Fruit fly (Drosophila melanogaster): ENCODE measurements around the gene CG5412.

DNA sequence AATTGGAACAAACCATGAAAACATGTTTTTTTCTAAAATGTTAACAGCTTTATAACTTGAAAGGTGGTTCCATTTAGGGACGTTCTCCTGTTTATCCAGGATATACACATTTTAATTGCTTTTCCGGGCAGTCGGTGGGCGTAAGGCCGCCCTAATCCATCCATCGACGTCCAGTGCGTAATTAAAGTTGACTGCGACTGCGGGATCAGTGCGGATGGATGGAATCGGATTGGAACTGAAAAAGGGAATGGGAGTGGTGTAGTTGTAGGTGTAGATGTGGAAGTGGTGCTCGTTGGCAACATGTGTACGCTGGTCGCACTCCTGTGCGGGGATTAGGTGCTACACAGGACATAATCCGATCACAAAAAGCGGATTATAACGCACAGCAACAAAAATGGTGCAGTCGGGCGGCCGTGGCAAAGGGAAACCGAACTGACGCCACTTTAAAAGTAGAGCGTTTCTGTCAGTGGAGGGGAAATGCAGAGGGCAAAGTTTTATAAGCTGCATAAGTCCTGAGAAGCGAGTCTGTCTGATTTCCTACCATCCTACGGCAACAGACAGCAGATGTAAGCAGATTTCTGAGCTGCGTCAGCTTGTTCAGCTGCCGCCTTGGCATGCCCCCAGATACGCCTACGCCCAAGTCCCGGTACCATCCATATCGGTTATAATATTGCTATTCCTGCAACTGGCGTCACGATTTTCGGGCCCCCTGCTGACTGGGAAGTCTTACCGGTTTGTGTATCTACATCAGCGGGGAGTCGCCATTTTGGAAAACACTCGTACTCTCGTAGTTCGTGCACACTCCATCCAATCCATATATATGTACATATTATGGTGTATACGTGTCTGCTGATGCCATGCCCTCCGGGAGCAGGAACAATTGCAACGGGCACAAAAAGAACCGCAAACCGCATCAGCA lies 20.8 kb downstream of the CG5412 start:
- TF ChIP-seq Sin3A (optimal IDR thresholded peaks at IDR 0.05) = no peak
- TF ChIP-seq insv (optimal IDR thresholded peaks at IDR 0.05) = no peak
- TF ChIP-seq psq (optimal IDR thresholded peaks at IDR 0.05) = no peak
- TF ChIP-seq h (optimal IDR thresholded peaks at IDR 0.05) = no peak
